Fruit fly (Drosophila melanogaster) whole organism, wandering third instar larva: ENCODE measurements around the gene CG31230.
A peak's percentile ranks its signal among the peaks of the same experiment; 100 is the strongest.

Source experiments
- Abd-B ChIP-seq: fragments of >200 bp; optimal IDR thresholded peaks from 2 replicates; lab custom pipeline; 2017; ENCODE audit warnings: missing biosample characterization, missing genetic modification characterization
- CG32264 ChIP-seq: fragments of 200-800 bp; sonication (Bioruptor generic); optimal IDR thresholded peaks from 2 replicates; lab custom pipeline; 2016; ENCODE audit warnings: missing biosample characterization, missing genetic modification characterization
- CG9705 ChIP-seq: fragments of 200-800 bp; sonication (Bioruptor generic); optimal IDR thresholded peaks from 2 replicates; lab custom pipeline; 2018; ENCODE audit warnings: missing biosample characterization, mild to moderate bottlenecking, missing genetic modification characterization
- CrebA ChIP-seq: fragments of 200-800 bp; sonication (Bioruptor generic); optimal IDR thresholded peaks from 2 replicates; lab custom pipeline; 2016; ENCODE audit warnings: missing biosample characterization, mild to moderate bottlenecking, missing genetic modification characterization, borderline replicate concordance
- Dfd ChIP-seq: fragments of >200 bp; optimal IDR thresholded peaks from 2 replicates; lab custom pipeline; 2017; ENCODE audit warnings: missing biosample characterization, missing genetic modification characterization
- Dif ChIP-seq: fragments of 200-275, 200-300 bp; sonication (Bioruptor generic); optimal IDR thresholded peaks from 2 replicates; lab custom pipeline; 2018; ENCODE audit warnings: missing biosample characterization, missing genetic modification characterization; ENCODE audit not compliant: partially characterized antibody
- GATAd ChIP-seq: sonication (Bioruptor generic); optimal IDR thresholded peaks from 2 replicates; lab custom pipeline; 2016; ENCODE audit warnings: missing biosample characterization, missing genetic modification characterization
- HLH106 ChIP-seq: fragments of 200-800 bp; optimal IDR thresholded peaks from 3 replicates; lab custom pipeline; 2019; ENCODE audit warnings: missing biosample characterization, mild to moderate bottlenecking, missing genetic modification characterization, moderate library complexity
- Hnf4 ChIP-seq: fragments of 200-800 bp; sonication (Bioruptor generic); optimal IDR thresholded peaks from 2 replicates; lab custom pipeline; 2016; ENCODE audit warnings: missing biosample characterization, mild to moderate bottlenecking, missing genetic modification characterization
- Hr78 ChIP-seq: fragments of >200 bp; optimal IDR thresholded peaks from 2 replicates; lab custom pipeline; 2017; ENCODE audit warnings: missing biosample characterization, missing genetic modification characterization
- Hr83 ChIP-seq: fragments of 200-300 bp; sonication (Bioruptor generic); optimal IDR thresholded peaks from 2 replicates; lab custom pipeline; 2016; ENCODE audit warnings: missing biosample characterization, mild to moderate bottlenecking, missing genetic modification characterization, moderate library complexity; ENCODE audit not compliant: poor library complexity, severe bottlenecking
- Jra ChIP-seq: sonication (Bioruptor generic); optimal IDR thresholded peaks from 2 replicates; lab custom pipeline; 2016; ENCODE audit warnings: missing biosample characterization, missing genetic modification characterization
- Mio ChIP-seq: sonication (Bioruptor generic); optimal IDR thresholded peaks from 2 replicates; lab custom pipeline; 2016; ENCODE audit warnings: missing biosample characterization, missing genetic modification characterization
- Myc ChIP-seq: fragments of >200 bp; optimal IDR thresholded peaks from 2 replicates; lab custom pipeline; 2017
- N ChIP-seq: fragments of >200 bp; optimal IDR thresholded peaks from 2 replicates; lab custom pipeline; 2018; ENCODE audit warnings: missing biosample characterization, missing external identifiers, missing genetic modification characterization
- OdsH ChIP-seq: fragments of 200-800 bp; sonication (Bioruptor generic); optimal IDR thresholded peaks from 2 replicates; lab custom pipeline; 2016; ENCODE audit warnings: missing biosample characterization, mild to moderate bottlenecking, missing genetic modification characterization
- Rel ChIP-seq, 2 experiments: fragments of 200-800 bp; sonication (Bioruptor generic) in 1 of 2; optimal IDR thresholded peaks; 2 replicates in 1 of 2; 3 replicates in 1 of 2; lab custom pipeline; 2016 to 2019; ENCODE audit warnings: mild to moderate bottlenecking in 2 of 2, missing biosample characterization in 2 of 2, missing genetic modification characterization in 2 of 2, moderate library complexity in 1 of 2
- Sp1 ChIP-seq: fragments of 200-800 bp; sonication (Bioruptor generic); optimal IDR thresholded peaks from 3 replicates; lab custom pipeline; 2019; ENCODE audit warnings: missing biosample characterization, mild to moderate bottlenecking, missing genetic modification characterization, moderate library complexity
- Vsx2 ChIP-seq: fragments of 200-300, 225-300 bp; sonication (Bioruptor generic); optimal IDR thresholded peaks from 2 replicates; lab custom pipeline; 2018; ENCODE audit warnings: missing biosample characterization, missing genetic modification characterization; ENCODE audit not compliant: partially characterized antibody
- br ChIP-seq: fragments of 200-800 bp; sonication (Bioruptor generic); optimal IDR thresholded peaks from 2 replicates; lab custom pipeline; 2016; ENCODE audit warnings: missing biosample characterization, missing genetic modification characterization
- brk ChIP-seq: fragments of 200-800 bp; sonication (Bioruptor generic); optimal IDR thresholded peaks from 2 replicates; lab custom pipeline; 2016; ENCODE audit warnings: missing biosample characterization, mild to moderate bottlenecking, missing genetic modification characterization
- dl ChIP-seq, 2 experiments: fragments of 175-275, 200-275 bp in 1 of 2; fragments of 200-275 bp in 1 of 2; sonication (Bioruptor generic); optimal IDR thresholded peaks; lab custom pipeline; 2018; ENCODE audit warnings: mild to moderate bottlenecking in 2 of 2, missing biosample characterization in 2 of 2, missing genetic modification characterization in 2 of 2, moderate library complexity in 2 of 2; ENCODE audit not compliant: partially characterized antibody in 2 of 2, insufficient read depth in 1 of 2
- dmrt93B ChIP-seq: fragments of 200-800 bp; sonication (Bioruptor generic); optimal IDR thresholded peaks from 2 replicates; lab custom pipeline; 2018; ENCODE audit warnings: missing biosample characterization, mild to moderate bottlenecking, missing genetic modification characterization
- dsf ChIP-seq: sonication (Bioruptor generic); optimal IDR thresholded peaks from 2 replicates; lab custom pipeline; 2016; ENCODE audit warnings: missing biosample characterization, missing genetic modification characterization, borderline replicate concordance
- ey ChIP-seq: fragments of 200-800 bp; sonication (Bioruptor generic); optimal IDR thresholded peaks from 2 replicates; lab custom pipeline; 2016; ENCODE audit warnings: missing biosample characterization, missing genetic modification characterization
- foxo ChIP-seq, 2 experiments: fragments of 200-800 bp; sonication (Bioruptor generic); optimal IDR thresholded peaks; 2 replicates in 1 of 2; 3 replicates in 1 of 2; lab custom pipeline; 2016 to 2017; ENCODE audit warnings: missing biosample characterization in 2 of 2, missing genetic modification characterization in 2 of 2
- fru ChIP-seq: fragments of 200-800 bp; sonication (Bioruptor generic); optimal IDR thresholded peaks from 3 replicates; lab custom pipeline; 2016; ENCODE audit warnings: missing biosample characterization, mild to moderate bottlenecking, missing genetic modification characterization
- h ChIP-seq: fragments of 200-800 bp; sonication (Bioruptor generic); optimal IDR thresholded peaks from 3 replicates; lab custom pipeline; 2016; ENCODE audit warnings: missing biosample characterization, mild to moderate bottlenecking, missing genetic modification characterization
- jim ChIP-seq: fragments of 175-275, 200-325 bp; sonication (Bioruptor generic); optimal IDR thresholded peaks from 2 replicates; lab custom pipeline; 2016; ENCODE audit warnings: missing biosample characterization, mild to moderate bottlenecking, missing genetic modification characterization
- lola ChIP-seq: fragments of >200 bp; optimal IDR thresholded peaks from 2 replicates; lab custom pipeline; 2017; ENCODE audit warnings: missing biosample characterization, missing genetic modification characterization
- pan ChIP-seq: fragments of >200 bp; optimal IDR thresholded peaks from 2 replicates; lab custom pipeline; 2017
- psq ChIP-seq: fragments of 200-800 bp; sonication (Bioruptor generic); optimal IDR thresholded peaks from 3 replicates; lab custom pipeline; 2017; ENCODE audit warnings: missing biosample characterization, mild to moderate bottlenecking, missing genetic modification characterization, moderate library complexity
- rgr ChIP-seq: fragments of 200-800 bp; sonication (Bioruptor generic); optimal IDR thresholded peaks from 3 replicates; lab custom pipeline; 2016; ENCODE audit warnings: missing biosample characterization, mild to moderate bottlenecking, missing genetic modification characterization
- sage ChIP-seq: fragments of 200-800 bp; sonication (Bioruptor generic); optimal IDR thresholded peaks from 2 replicates; lab custom pipeline; 2016; ENCODE audit warnings: missing biosample characterization, mild to moderate bottlenecking, missing genetic modification characterization
- sv ChIP-seq: fragments of 200-800 bp; sonication (Bioruptor generic); optimal IDR thresholded peaks from 3 replicates; lab custom pipeline; 2016; ENCODE audit warnings: missing biosample characterization, missing genetic modification characterization
- tai ChIP-seq: sonication (Bioruptor generic); optimal IDR thresholded peaks from 2 replicates; lab custom pipeline; 2016; ENCODE audit warnings: missing biosample characterization, missing genetic modification characterization
- usp ChIP-seq: fragments of >200 bp; optimal IDR thresholded peaks from 2 replicates; lab custom pipeline; 2017; ENCODE audit warnings: missing biosample characterization, missing genetic modification characterization
- woc ChIP-seq: sonication (Bioruptor generic); optimal IDR thresholded peaks from 2 replicates; lab custom pipeline; 2016; ENCODE audit warnings: missing biosample characterization, mild to moderate bottlenecking, missing genetic modification characterization

CG31230 gene

dm6 chr3R:18641242-18641757 lies 30.2 kb upstream of the CG31230 start, which contains the start of gene CG14301:
Gene CG14301 (minus strand): TSS chr3R:18641457.
- TF ChIP-seq CG9705 (GFP tag; lab: Kevin White, UChicago) (no peak), sage (GFP tag; lab: Kevin White, UChicago) (no peak), GATAd (no peak)
- TF ChIP-seq, all 38 proteins: peak for 0

DNA sequence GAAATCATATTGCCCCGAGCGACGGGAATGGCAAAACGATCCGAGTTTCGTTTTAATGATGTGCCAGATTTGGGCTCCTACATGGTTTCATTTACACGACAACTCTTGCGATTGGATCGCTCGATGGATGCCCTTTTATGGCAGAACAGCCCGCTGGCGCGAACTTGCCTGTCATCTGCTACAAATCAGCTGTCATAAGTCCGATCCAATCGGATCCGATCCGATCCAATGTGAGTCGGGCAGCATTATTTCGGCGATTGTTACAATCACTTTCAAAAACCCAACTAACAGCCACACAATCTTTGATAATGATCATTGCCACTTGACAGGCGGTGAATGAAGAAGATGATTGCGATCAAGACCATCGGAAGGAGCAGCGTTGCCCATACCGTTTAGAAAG lies 27.8 kb upstream of the CG31230 start:
- TF ChIP-seq Abd-B (GFP tag; lab: Kevin White, UChicago) (no peak), sage (GFP tag; lab: Kevin White, UChicago) (no peak), Myc (no peak), sv (no peak), dmrt93B (no peak), tai (GFP tag; lab: Kevin White, UChicago) (no peak), Rel (GFP tag; optimal IDR thresholded peaks at IDR 0.05; lab: Kevin White, UChicago) (no peak), Rel (tag; optimal IDR thresholded peaks at IDR 0.05; lab: Kevin White, UChicago) (no peak), N (GFP tag; lab: Kevin White, UChicago) (no peak), OdsH (GFP tag; lab: Kevin White, UChicago) (no peak), h (GFP tag; lab: Kevin White, UChicago) (no peak)

DNA sequence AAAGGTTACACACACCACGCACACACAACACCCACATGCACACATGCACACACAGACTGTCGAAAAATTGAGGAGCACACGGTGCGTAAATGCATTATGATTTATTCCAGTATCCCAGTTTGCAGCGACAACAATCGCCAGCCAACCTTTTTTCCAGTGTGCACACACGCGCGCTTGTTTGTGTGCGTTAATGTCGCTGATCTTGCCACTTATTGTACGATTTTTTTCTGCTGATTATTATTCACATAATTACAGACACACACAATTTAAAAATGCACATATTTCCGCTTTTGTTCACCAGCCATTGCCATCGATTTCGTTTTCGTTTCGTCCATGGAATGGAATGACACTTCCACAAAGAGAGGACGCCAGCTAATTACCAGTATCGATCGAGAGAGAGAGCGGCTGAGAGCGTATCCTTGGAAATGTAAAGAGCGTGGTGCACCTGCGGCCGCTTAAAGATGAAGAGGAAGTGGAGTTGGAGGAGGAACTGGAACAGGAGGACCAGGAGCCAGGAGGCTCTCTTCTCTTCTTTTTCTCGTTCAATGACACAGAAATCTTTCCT lies 13.0 kb upstream of the CG31230 start:
- TF ChIP-seq Hnf4 (no peak), Vsx2 (GFP tag; lab: Kevin White, UChicago) (peak; percentile 96), woc (GFP tag; lab: Kevin White, UChicago) (no peak), dl (GFP tag; optimal IDR thresholded peaks at IDR 0.05; lab: Kevin White, UChicago; ENCODE audit: insufficient read depth in 1 of 2, partially characterized antibody in 2 of 2) (peak in 1 of 2 experiments; percentile 28), Mio (GFP tag; lab: Kevin White, UChicago) (no peak), Dif (peak; percentile 51), Hr83 (GFP tag; lab: Kevin White, UChicago) (no peak), ey (GFP tag; lab: Kevin White, UChicago) (no peak), foxo (GFP tag; optimal IDR thresholded peaks at IDR 0.05; lab: Kevin White, UChicago) (no peak), rgr (GFP tag; lab: Kevin White, UChicago) (no peak), sage (GFP tag; lab: Kevin White, UChicago) (no peak), CG9705 (GFP tag; lab: Kevin White, UChicago) (no peak)

dm6 chr3R:18658945-18659642 lies 12.4 kb upstream of the CG31230 start, which contains the start of the genes CG31224 and CstF64:
Gene CG31224 (minus strand): TSS chr3R:18659309.
Gene CstF64 (plus strand): TSS chr3R:18659618.
- TF ChIP-seq tai (GFP tag; lab: Kevin White, UChicago) (no peak), brk (no peak), Vsx2 (GFP tag; lab: Kevin White, UChicago) (no peak), rgr (GFP tag; lab: Kevin White, UChicago) (peak; percentile 85), Dif (no peak), fru (GFP tag; lab: Kevin White, UChicago) (peak; percentile 85), lola (GFP tag; lab: Kevin White, UChicago) (no peak), sage (GFP tag; lab: Kevin White, UChicago) (peak; percentile 59), Hnf4 (no peak), ey (GFP tag; lab: Kevin White, UChicago) (peak; percentile 85), woc (GFP tag; lab: Kevin White, UChicago) (peak; percentile 90), pan (lab: Kevin White, UChicago) (no peak), Abd-B (GFP tag; lab: Kevin White, UChicago) (no peak), GATAd (peak; percentile 84), Myc (peak; percentile 97), h (GFP tag; lab: Kevin White, UChicago) (peak; percentile 84), foxo (GFP tag; optimal IDR thresholded peaks at IDR 0.05; lab: Kevin White, UChicago) (peak; percentile 30 to 88), Jra (GFP tag; lab: Kevin White, UChicago) (peak; percentile 90), dsf (GFP tag; lab: Kevin White, UChicago) (peak; percentile 87), CrebA (GFP tag; lab: Kevin White, UChicago) (no peak), CG32264 (GFP tag; lab: Kevin White, UChicago) (peak; percentile 82), jim (no peak), Hr83 (GFP tag; lab: Kevin White, UChicago) (no peak), dmrt93B (peak; percentile 78), CG9705 (GFP tag; lab: Kevin White, UChicago) (peak; percentile 74), usp (GFP tag; lab: Kevin White, UChicago) (no peak), HLH106 (tag; lab: Kevin White, UChicago) (peak; percentile 84), br (GFP tag; lab: Kevin White, UChicago) (peak; percentile 83), N (GFP tag; lab: Kevin White, UChicago) (peak; percentile 21), psq (GFP tag; lab: Kevin White, UChicago) (peak; percentile 96), Rel (GFP tag; optimal IDR thresholded peaks at IDR 0.05; lab: Kevin White, UChicago) (no peak), Rel (tag; optimal IDR thresholded peaks at IDR 0.05; lab: Kevin White, UChicago) (peak; percentile 63), Sp1 (GFP tag; lab: Kevin White, UChicago) (peak; percentile 78), Dfd (no peak), Hr78 (GFP tag; lab: Kevin White, UChicago) (no peak), sv (peak; percentile 82)
